Fruit fly (Drosophila melanogaster) whole organism, embryonic: ENCODE measurements around the gene defl.

ENCODE experiments used
- Bgb ChIP-seq: fragments of 200-800 bp; sonication (Bioruptor generic); IDR thresholded peaks from 2 replicates; pipeline ENCODE4 v1.3.6; 2022; ENCODE audit warnings: missing biosample characterization, missing genetic modification characterization; ENCODE audit not compliant: partially characterized antibody
- CG10274 ChIP-seq: fragments of 200-800 bp; sonication (Bioruptor generic); optimal IDR thresholded peaks from 3 replicates; lab custom pipeline; 2017; ENCODE audit warnings: missing biosample characterization, mild to moderate bottlenecking, missing genetic modification characterization
- CG10565 ChIP-seq: fragments of 200-800 bp; sonication (Bioruptor generic); optimal IDR thresholded peaks from 3 replicates; lab custom pipeline; 2016; ENCODE audit warnings: missing biosample characterization, mild to moderate bottlenecking, missing genetic modification characterization
- CG10959 ChIP-seq: fragments of 200-800 bp; sonication (Bioruptor generic); IDR thresholded peaks from 2 replicates; pipeline ENCODE4 v1.3.6; 2022; ENCODE audit warnings: missing biosample characterization, missing genetic modification characterization
- CG12219 ChIP-seq: fragments of 200-800 bp; sonication (Bioruptor generic); optimal IDR thresholded peaks from 3 replicates; lab custom pipeline; 2018; ENCODE audit warnings: missing biosample characterization, mild to moderate bottlenecking, missing genetic modification characterization
- CG12744 ChIP-seq: fragments of 200-800 bp; sonication (Bioruptor generic); optimal IDR thresholded peaks from 2 replicates; lab custom pipeline; 2016; ENCODE audit warnings: missing biosample characterization, missing genetic modification characterization
- CG13894 ChIP-seq: fragments of 200-800 bp; sonication (Bioruptor generic); optimal IDR thresholded peaks from 3 replicates; lab custom pipeline; 2018; ENCODE audit warnings: missing biosample characterization, mild to moderate bottlenecking, missing genetic modification characterization, moderate library complexity
- CG14965 ChIP-seq: fragments of 200-800 bp; sonication (Bioruptor generic); optimal IDR thresholded peaks from 2 replicates; lab custom pipeline; 2016; ENCODE audit warnings: missing biosample characterization, missing genetic modification characterization, borderline replicate concordance
- CG15514 ChIP-seq: fragments of 200-800 bp; sonication (Bioruptor generic); optimal IDR thresholded peaks from 3 replicates; lab custom pipeline; 2017; ENCODE audit warnings: missing biosample characterization, missing genetic modification characterization, mild to moderate bottlenecking, moderate library complexity, missing genetic modification reagents
- CG1647 ChIP-seq: fragments of 200-800 bp; sonication (Bioruptor generic); optimal IDR thresholded peaks from 3 replicates; lab custom pipeline; 2016; ENCODE audit warnings: missing biosample characterization, missing genetic modification characterization
- CG16779 ChIP-seq: fragments of 200-800 bp; sonication (Bioruptor generic); IDR thresholded peaks from 2 replicates; pipeline ENCODE4 v1.3.6; 2022; ENCODE audit warnings: missing biosample characterization, missing genetic modification characterization
- CG17328 ChIP-seq: fragments of 200-800 bp; sonication (Bioruptor generic); IDR thresholded peaks from 2 replicates; pipeline ENCODE4 v1.3.6; 2022; ENCODE audit warnings: missing biosample characterization, missing genetic modification characterization
- CG17612 ChIP-seq: fragments of 200-800 bp; sonication (Bioruptor generic); IDR thresholded peaks from 2 replicates; pipeline ENCODE4 v1.3.6; 2022; ENCODE audit warnings: missing biosample characterization, missing genetic modification characterization
- CG1832 ChIP-seq: fragments of 200-800 bp; sonication (Bioruptor generic); optimal IDR thresholded peaks from 2 replicates; lab custom pipeline; 2017; ENCODE audit warnings: missing biosample characterization, mild to moderate bottlenecking, missing genetic modification characterization, inconsistent platforms
- CG18764 ChIP-seq: fragments of 200-800 bp; sonication (Bioruptor generic); optimal IDR thresholded peaks from 3 replicates; lab custom pipeline; 2016; ENCODE audit warnings: missing biosample characterization, missing genetic modification characterization
- CG2116 ChIP-seq: fragments of 200-800 bp; sonication (Bioruptor generic); optimal IDR thresholded peaks from 3 replicates; lab custom pipeline; 2018; ENCODE audit warnings: missing biosample characterization, mild to moderate bottlenecking, missing genetic modification characterization
- CG31388 ChIP-seq: fragments of 200-800 bp; sonication (Bioruptor generic); optimal IDR thresholded peaks from 2 replicates; lab custom pipeline; 2016; ENCODE audit warnings: missing biosample characterization, missing genetic modification characterization
- CG3407 ChIP-seq: fragments of 200-800 bp; sonication (Bioruptor generic); optimal IDR thresholded peaks from 2 replicates; lab custom pipeline; 2018; ENCODE audit warnings: missing biosample characterization, mild to moderate bottlenecking, missing genetic modification characterization
- CG34376 ChIP-seq: fragments of 200-800 bp; sonication (Bioruptor generic); optimal IDR thresholded peaks from 2 replicates; lab custom pipeline; 2018; ENCODE audit warnings: missing biosample characterization, mild to moderate bottlenecking, missing genetic modification characterization
- CG3838 ChIP-seq: fragments of 200-800 bp; sonication (Bioruptor generic); optimal IDR thresholded peaks from 3 replicates; lab custom pipeline; 2016; ENCODE audit warnings: missing biosample characterization, missing genetic modification characterization
- CG6683 ChIP-seq: fragments of 200-800 bp; sonication (Bioruptor generic); optimal IDR thresholded peaks from 2 replicates; lab custom pipeline; 2017; ENCODE audit warnings: missing biosample characterization, mild to moderate bottlenecking, missing genetic modification characterization, missing genetic modification reagents
- CG7745 ChIP-seq: fragments of 200-800 bp; sonication (Bioruptor generic); optimal IDR thresholded peaks from 2 replicates; lab custom pipeline; 2018; ENCODE audit warnings: missing biosample characterization, mild to moderate bottlenecking, missing genetic modification characterization, moderate library complexity
- CG8359 ChIP-seq: fragments of 200-800 bp; sonication (Bioruptor generic); optimal IDR thresholded peaks from 2 replicates; lab custom pipeline; 2017; ENCODE audit warnings: missing biosample characterization, mild to moderate bottlenecking, missing genetic modification characterization, borderline replicate concordance
- CoRest ChIP-seq: fragments of 200-800 bp; sonication (Bioruptor generic); optimal IDR thresholded peaks from 3 replicates; lab custom pipeline; 2018; ENCODE audit warnings: missing biosample characterization, mild to moderate bottlenecking, missing genetic modification characterization, moderate library complexity
- D19B ChIP-seq: fragments of 200-800 bp; sonication (Bioruptor generic); optimal IDR thresholded peaks from 2 replicates; lab custom pipeline; 2017; ENCODE audit warnings: missing biosample characterization, mild to moderate bottlenecking, missing genetic modification characterization
- Dek ChIP-seq: fragments of 200-800 bp; sonication (Bioruptor generic); optimal IDR thresholded peaks from 3 replicates; lab custom pipeline; 2019; ENCODE audit warnings: missing biosample characterization, mild to moderate bottlenecking, missing genetic modification characterization, moderate library complexity
- Dip2 ChIP-seq: fragments of 200-800 bp; sonication (Bioruptor generic); IDR thresholded peaks from 2 replicates; pipeline ENCODE4 v1.3.6; 2022; ENCODE audit warnings: missing biosample characterization, missing genetic modification characterization
- Dll ChIP-seq: fragments of 200-800 bp; sonication (Bioruptor generic); IDR thresholded peaks from 4 replicates; pipeline ENCODE4 v1.3.6; 2022; ENCODE audit warnings: missing biosample characterization, missing genetic modification characterization; ENCODE audit not compliant: partially characterized antibody
- Fer2 ChIP-seq: fragments of 200-800 bp; sonication (Bioruptor generic); optimal IDR thresholded peaks from 2 replicates; lab custom pipeline; 2018; ENCODE audit warnings: missing biosample characterization, mild to moderate bottlenecking, missing genetic modification characterization, moderate library complexity
- GATAe ChIP-seq: fragments of 200-800 bp; sonication (Bioruptor generic); conservative IDR thresholded peaks from 2 replicates; pipeline ENCODE4 v1.3.6; 2022; ENCODE audit warnings: missing biosample characterization, missing genetic modification characterization
- H15 ChIP-seq: fragments of 200-800 bp; sonication (Bioruptor generic); IDR thresholded peaks from 3 replicates; pipeline ENCODE4 v1.3.6; 2022; ENCODE audit warnings: missing biosample characterization, missing genetic modification characterization
- Lhr ChIP-seq: fragments of 200-800 bp; sonication (Bioruptor generic); optimal IDR thresholded peaks from 3 replicates; lab custom pipeline; 2017; ENCODE audit warnings: mild to moderate bottlenecking, missing biosample characterization, missing genetic modification reagents, missing genetic modification characterization
- Lim3 ChIP-seq: fragments of 200-800 bp; sonication (Bioruptor generic); IDR thresholded peaks from 2 replicates; pipeline ENCODE4 v1.3.6; 2022; ENCODE audit warnings: missing biosample characterization, missing genetic modification characterization
- Meics ChIP-seq: fragments of 200-800 bp; sonication (Bioruptor generic); optimal IDR thresholded peaks from 2 replicates; lab custom pipeline; 2017; ENCODE audit warnings: missing biosample characterization, mild to moderate bottlenecking, missing genetic modification characterization
- Sin3A ChIP-seq: fragments of >200 bp; optimal IDR thresholded peaks from 2 replicates; lab custom pipeline; 2018
- Vsx1 ChIP-seq: fragments of 200-800 bp; sonication (Bioruptor generic); optimal IDR thresholded peaks from 2 replicates; lab custom pipeline; 2017; ENCODE audit warnings: missing biosample characterization, mild to moderate bottlenecking, missing genetic modification characterization, missing genetic modification reagents
- ab ChIP-seq: fragments of 200-800 bp; sonication (Bioruptor generic); optimal IDR thresholded peaks from 2 replicates; lab custom pipeline; 2016; ENCODE audit warnings: missing biosample characterization, missing genetic modification characterization
- amos ChIP-seq: fragments of 200-800 bp; sonication (Bioruptor generic); IDR thresholded peaks from 2 replicates; pipeline ENCODE4 v1.3.6; 2022; ENCODE audit warnings: missing biosample characterization, missing genetic modification characterization; ENCODE audit not compliant: partially characterized antibody
- cad ChIP-seq: fragments of >200 bp; optimal IDR thresholded peaks from 2 replicates; lab custom pipeline; 2017; ENCODE audit warnings: missing biosample characterization, missing genetic modification characterization
- chn ChIP-seq: fragments of 200-800 bp; sonication (Bioruptor generic); optimal IDR thresholded peaks from 2 replicates; lab custom pipeline; 2016; ENCODE audit warnings: missing biosample characterization, missing genetic modification characterization
- dm ChIP-seq: fragments of 200-800 bp; sonication (Bioruptor generic); optimal IDR thresholded peaks from 3 replicates; lab custom pipeline; 2016; ENCODE audit warnings: missing biosample characterization, missing genetic modification characterization
- gfzf ChIP-seq: fragments of 200-800 bp; sonication (Bioruptor generic); optimal IDR thresholded peaks from 2 replicates; lab custom pipeline; 2016; ENCODE audit warnings: missing biosample characterization, mild to moderate bottlenecking, missing genetic modification characterization, moderate library complexity
- grn ChIP-seq: fragments of 200-800 bp; sonication (Bioruptor generic); optimal IDR thresholded peaks from 3 replicates; lab custom pipeline; 2017; ENCODE audit warnings: missing biosample characterization, missing genetic modification characterization
- lilli ChIP-seq: fragments of 200-800 bp; sonication (Bioruptor generic); optimal IDR thresholded peaks from 3 replicates; lab custom pipeline; 2016; ENCODE audit warnings: missing biosample characterization, missing genetic modification characterization
- luna ChIP-seq: fragments of 200-800 bp; sonication (Bioruptor generic); optimal IDR thresholded peaks from 2 replicates; lab custom pipeline; 2016; ENCODE audit warnings: missing biosample characterization, missing genetic modification characterization
- pum ChIP-seq: fragments of 200-800 bp; sonication (Bioruptor generic); optimal IDR thresholded peaks from 2 replicates; lab custom pipeline; 2016; ENCODE audit warnings: missing biosample characterization, missing genetic modification characterization
- sima ChIP-seq: fragments of 200-800 bp; sonication (Bioruptor generic); optimal IDR thresholded peaks from 2 replicates; lab custom pipeline; 2016; ENCODE audit warnings: missing biosample characterization, missing genetic modification characterization
- wdn ChIP-seq: fragments of 200-800 bp; sonication (Bioruptor generic); IDR thresholded peaks from 2 replicates; pipeline ENCODE4 v1.3.6; 2022; ENCODE audit warnings: missing biosample characterization, missing genetic modification characterization
- zfh1 ChIP-seq: fragments of 200-800 bp; sonication (Bioruptor generic); IDR thresholded peaks from 3 replicates; pipeline ENCODE4 v1.3.6; 2022; ENCODE audit warnings: missing biosample characterization, missing genetic modification characterization

The defl gene

dm6 chr3L:9713828-9714536 lies 9.2 kb upstream of the defl start, which contains the start of gene vsg (continued):
- TF ChIP-seq Meics (GFP tag; lab: Kevin White, UChicago) (peak; percentile 85), chn (GFP tag; lab: Kevin White, UChicago) (peak; percentile 49), Sin3A (lab: Kevin White, UChicago) (peak; percentile 31), CG10274 (GFP tag; lab: Kevin White, UChicago) (no peak), GATAe (GFP tag; lab: Robert Waterston, UW) (peak; percentile 58; the same call in 1 of the 2 replicates), zfh1 (GFP tag; lab: Robert Waterston, UW) (peak; percentile 5; the same call in 1 of the 3 replicates), D19B (GFP tag; lab: Kevin White, UChicago) (peak; percentile 73), luna (GFP tag; lab: Kevin White, UChicago) (no peak), lilli (peak; percentile 73), CG31388 (GFP tag; lab: Kevin White, UChicago) (peak; percentile 5), sima (no peak), dm (GFP tag; lab: Kevin White, UChicago) (peak; percentile 8), CG1832 (GFP tag; lab: Kevin White, UChicago) (no peak), ab (GFP tag; lab: Kevin White, UChicago) (no peak), CG12744 (GFP tag; lab: Kevin White, UChicago) (peak; percentile 2), CG7745 (no peak), CG34376 (GFP tag; lab: Kevin White, UChicago) (no peak), cad (GFP tag; lab: Kevin White, UChicago) (no peak), wdn (GFP tag; lab: Robert Waterston, UW) (peak; percentile 13), grn (GFP tag; lab: Kevin White, UChicago) (peak; percentile 1), CG15514 (peak; percentile 38), Lhr (GFP tag; lab: Kevin White, UChicago) (peak; percentile 42), Lim3 (GFP tag; lab: Robert Waterston, UW) (no peak), H15 (GFP tag; lab: Robert Waterston, UW) (peak; percentile 59; the same call in 2 of the 3 replicates), CG8359 (GFP tag; lab: Kevin White, UChicago) (peak; percentile 3), Vsx1 (GFP tag; lab: Kevin White, UChicago) (peak; percentile 41), CG12219 (GFP tag; lab: Kevin White, UChicago) (no peak), Bgb (GFP tag; lab: Robert Waterston, UW) (peak; percentile 92), CG18764 (GFP tag; lab: Kevin White, UChicago) (peak; percentile 69), CG10565 (GFP tag; lab: Kevin White, UChicago) (no peak), CoRest (tag; lab: Kevin White, UChicago) (peak; percentile 94), Fer2 (tag; lab: Kevin White, UChicago) (peak; percentile 72), CG3407 (GFP tag; lab: Kevin White, UChicago) (peak; percentile 60), Dll (GFP tag; lab: Robert Waterston, UW) (peak; percentile 78), CG13894 (tag; lab: Kevin White, UChicago) (peak; percentile 71), amos (GFP tag; lab: Robert Waterston, UW) (peak; percentile 97), CG2116 (peak; percentile 67), CG1647 (peak; percentile 27), CG17328 (peak; percentile 55), CG14965 (no peak), CG3838 (no peak), CG10959 (GFP tag; lab: Robert Waterston, UW) (no peak), CG6683 (GFP tag; lab: Kevin White, UChicago) (peak; percentile 35), CG16779 (GFP tag; lab: Robert Waterston, UW) (0 out of 2 replicates have a peak, but pooled peaks have one; percentile 38), pum (GFP tag; lab: Kevin White, UChicago) (peak; percentile 13), gfzf (GFP tag; lab: Kevin White, UChicago) (peak; percentile 69), Dek (tag; lab: Kevin White, UChicago) (peak; percentile 81), Dip2 (GFP tag; lab: Robert Waterston, UW) (no peak), CG17612 (GFP tag; lab: Robert Waterston, UW) (peak; percentile 49; the same call in 1 of the 2 replicates)
